Worm (Caenorhabditis elegans) whole organism, mixed stage, embryonic: ENCODE measurements around the gene F59E12.17.

ENCODE experiments used
- ces-1 ChIP-seq: fragments of 150-350 bp; optimal IDR thresholded peaks from 2 replicates; lab custom pipeline; 2014; ENCODE audit warnings: missing biosample characterization, missing genetic modification reagents, missing genetic modification characterization
- cnd-1 ChIP-seq: fragments of 200-800 bp; sonication (Bioruptor generic); optimal IDR thresholded peaks from 2 replicates; lab custom pipeline; 2018; ENCODE audit warnings: mild to moderate bottlenecking, missing genetic modification characterization, missing compliant biosample characterization
- drap-1 ChIP-seq: fragments of 200-800 bp; sonication (Bioruptor generic); optimal IDR thresholded peaks from 3 replicates; lab custom pipeline; 2018; ENCODE audit warnings: mild to moderate bottlenecking, missing genetic modification characterization, missing compliant biosample characterization
- elt-3 ChIP-seq: fragments of 150-350 bp; optimal IDR thresholded peaks from 2 replicates; lab custom pipeline; 2014; ENCODE audit warnings: missing biosample characterization, missing genetic modification characterization
- lin-13 ChIP-seq: fragments of 150-350 bp; optimal IDR thresholded peaks from 2 replicates; lab custom pipeline; 2014; ENCODE audit warnings: missing biosample characterization, missing genetic modification characterization
- lin-32 ChIP-seq: fragments of 200-800 bp; sonication (Bioruptor generic); optimal IDR thresholded peaks from 2 replicates; lab custom pipeline; 2018; ENCODE audit warnings: mild to moderate bottlenecking, missing genetic modification characterization, missing compliant biosample characterization
- lsy-2 ChIP-seq: fragments of 150-350 bp; optimal IDR thresholded peaks from 2 replicates; lab custom pipeline; 2014; ENCODE audit warnings: missing biosample characterization, missing genetic modification characterization
- nhr-237 ChIP-seq: fragments of 150-350 bp; optimal IDR thresholded peaks from 2 replicates; lab custom pipeline; 2014; ENCODE audit warnings: missing biosample characterization, missing genetic modification characterization
- nhr-76 ChIP-seq: sonication (generic microtip); optimal IDR thresholded peaks from 2 replicates; lab custom pipeline; 2017; ENCODE audit warnings: missing biosample characterization, missing genetic modification characterization
- unc-62 ChIP-seq: fragments of 150-350 bp; optimal IDR thresholded peaks from 2 replicates; lab custom pipeline; 2014; ENCODE audit warnings: missing biosample characterization, missing genetic modification reagents, missing genetic modification characterization
- zip-8 ChIP-seq: fragments of 150-350 bp; optimal IDR thresholded peaks from 2 replicates; lab custom pipeline; 2014; ENCODE audit warnings: missing biosample characterization, missing genetic modification characterization

- TF ChIP-seq nhr-237 (tag; lab: Kevin White, UChicago): no peak
- no peak for TF ChIP-seq cnd-1 (tag; lab: Kevin White, UChicago)
- TF ChIP-seq drap-1 (GFP tag; lab: Kevin White, UChicago): no peak
- no peak for TF ChIP-seq nhr-76
- no peak for TF ChIP-seq zip-8
- no peak for TF ChIP-seq lin-13
- no peak for TF ChIP-seq ces-1 (GFP tag; lab: Kevin White, UChicago)
- no peak for TF ChIP-seq lin-32 (GFP tag; lab: Kevin White, UChicago)
- TF ChIP-seq elt-3 (tag; lab: Kevin White, UChicago): no peak
- no peak for TF ChIP-seq unc-62
- TF ChIP-seq lsy-2: no peak
These were observed 19.6 kb upstream of the F59E12.17 start, which contains the start of gene C25H3.7 for ce11 chrII:5668830-5669229.
